Fruit fly (Drosophila melanogaster) whole organism, pupa: ENCODE data around the gene Nup107.
A peak's percentile ranks its signal among the peaks of the same experiment; 100 is the strongest.

ENCODE experiments used
- CG10348 ChIP-seq: fragments of 200-800 bp; sonication (Bioruptor generic); IDR thresholded peaks from 2 replicates; pipeline ENCODE4 v1.3.6; 2022; ENCODE audit warnings: missing biosample characterization, missing genetic modification characterization
- CG12605 ChIP-seq: fragments of 200-800 bp; sonication (Bioruptor generic); IDR thresholded peaks from 2 replicates; pipeline ENCODE4 v1.3.6; 2022; ENCODE audit warnings: missing biosample characterization, missing genetic modification characterization
- CG13204 ChIP-seq: fragments of 200-800 bp; sonication (Bioruptor generic); optimal IDR thresholded peaks from 2 replicates; lab custom pipeline; 2018; ENCODE audit warnings: missing biosample characterization, mild to moderate bottlenecking, missing genetic modification characterization, moderate library complexity
- CG14655 ChIP-seq: fragments of 200-800 bp; sonication (Bioruptor generic); optimal IDR thresholded peaks from 3 replicates; lab custom pipeline; 2017; ENCODE audit warnings: mild to moderate bottlenecking, missing biosample characterization, missing genetic modification reagents, missing genetic modification characterization
- CG15710 ChIP-seq: fragments of 200-800 bp; sonication (Bioruptor generic); optimal IDR thresholded peaks from 2 replicates; lab custom pipeline; 2018; ENCODE audit warnings: missing biosample characterization, mild to moderate bottlenecking, missing genetic modification characterization, moderate library complexity
- CG17806 ChIP-seq: fragments of 200-800 bp; sonication (Bioruptor generic); optimal IDR thresholded peaks from 2 replicates; lab custom pipeline; 2018; ENCODE audit warnings: missing biosample characterization, mild to moderate bottlenecking, missing genetic modification characterization, moderate library complexity
- CG32121 ChIP-seq: fragments of 200-800 bp; sonication (Bioruptor generic); IDR thresholded peaks from 2 replicates; pipeline ENCODE4 v1.3.6; 2022; ENCODE audit warnings: missing biosample characterization, missing genetic modification characterization
- CG34367 ChIP-seq: fragments of 200-800 bp; sonication (Bioruptor generic); optimal IDR thresholded peaks from 2 replicates; lab custom pipeline; 2018; ENCODE audit warnings: missing biosample characterization, mild to moderate bottlenecking, missing genetic modification characterization
- CG4496 ChIP-seq: fragments of 200-800 bp; sonication (Bioruptor generic); IDR thresholded peaks from 3 replicates; pipeline ENCODE4 v1.3.6; 2022; ENCODE audit warnings: missing biosample characterization, missing genetic modification characterization
- CG8159 ChIP-seq: fragments of 200-800 bp; sonication (Bioruptor generic); optimal IDR thresholded peaks from 3 replicates; lab custom pipeline; 2018; ENCODE audit warnings: missing biosample characterization, mild to moderate bottlenecking, missing genetic modification characterization, moderate library complexity
- CG8301 ChIP-seq: fragments of 200-800 bp; sonication (Bioruptor generic); optimal IDR thresholded peaks from 2 replicates; lab custom pipeline; 2018; ENCODE audit warnings: missing biosample characterization, mild to moderate bottlenecking, missing genetic modification characterization
- CG9948 ChIP-seq: fragments of 200-800 bp; sonication (Bioruptor generic); optimal IDR thresholded peaks from 2 replicates; lab custom pipeline; 2018; ENCODE audit warnings: missing biosample characterization, mild to moderate bottlenecking, missing genetic modification characterization, moderate library complexity
- D1 ChIP-seq: fragments of 200-800 bp; sonication (Bioruptor generic); optimal IDR thresholded peaks from 2 replicates; lab custom pipeline; 2018; ENCODE audit warnings: missing biosample characterization, mild to moderate bottlenecking, missing genetic modification characterization, moderate library complexity
- EcR ChIP-seq: fragments of 200-800 bp; sonication (Bioruptor generic); optimal IDR thresholded peaks from 3 replicates; lab custom pipeline; 2019; ENCODE audit warnings: missing biosample characterization, missing genetic modification characterization, mild to moderate bottlenecking, moderate library complexity, missing genetic modification reagents
- Ets98B ChIP-seq: fragments of 200-800 bp; sonication (Bioruptor generic); IDR thresholded peaks from 2 replicates; pipeline ENCODE4 v1.3.6; 2022; ENCODE audit warnings: missing biosample characterization, missing genetic modification characterization
- Pif1A ChIP-seq: fragments of 200-800 bp; sonication (Bioruptor generic); optimal IDR thresholded peaks from 3 replicates; lab custom pipeline; 2016; ENCODE audit warnings: missing biosample characterization, missing genetic modification characterization
- Pif1B ChIP-seq: fragments of 200-800 bp; sonication (Bioruptor generic); optimal IDR thresholded peaks from 3 replicates; lab custom pipeline; 2016; ENCODE audit warnings: missing biosample characterization, missing genetic modification characterization
- Snoo ChIP-seq: fragments of 200-800 bp; sonication (Bioruptor generic); optimal IDR thresholded peaks from 3 replicates; lab custom pipeline; 2017; ENCODE audit warnings: missing biosample characterization, mild to moderate bottlenecking, missing genetic modification characterization, inconsistent platforms
- fd96Ca ChIP-seq: fragments of 200-800 bp; sonication (Bioruptor generic); IDR thresholded peaks from 3 replicates; pipeline ENCODE4 v1.3.6; 2022; ENCODE audit warnings: missing biosample characterization, missing genetic modification characterization
- gl ChIP-seq: fragments of 200-800 bp; sonication (Bioruptor generic); optimal IDR thresholded peaks from 2 replicates; lab custom pipeline; 2018; ENCODE audit warnings: missing biosample characterization, mild to moderate bottlenecking, missing genetic modification characterization
- rn ChIP-seq: fragments of 200-800 bp; sonication (Bioruptor generic); IDR thresholded peaks from 2 replicates; pipeline ENCODE4 v1.3.6; 2022; ENCODE audit warnings: missing biosample characterization, missing genetic modification characterization

Nup107 gene

dm6 chr2L:10721535-10721934 is 14.3 kb downstream of the Nup107 start:
- TF ChIP-seq EcR (no peak), D1 (tag; lab: Kevin White, UChicago) (peak; percentile 56), CG4496 (GFP tag; lab: Robert Waterston, UW) (no peak), CG8301 (tag; lab: Kevin White, UChicago) (no peak), Pif1A (GFP tag; lab: Kevin White, UChicago) (no peak), CG14655 (GFP tag; lab: Kevin White, UChicago) (no peak), CG12605 (GFP tag; lab: Robert Waterston, UW) (no peak)

dm6 chr2L:10711221-10711620 is 24.6 kb downstream of the Nup107 start:
- no peak for TF ChIP-seq CG8301 (tag; lab: Kevin White, UChicago)
- TF ChIP-seq Pif1B (GFP tag; lab: Kevin White, UChicago): no peak
- no peak for TF ChIP-seq CG14655 (GFP tag; lab: Kevin White, UChicago)
- TF ChIP-seq CG17806: no peak
- no peak for TF ChIP-seq CG32121 (GFP tag; lab: Robert Waterston, UW)
- TF ChIP-seq CG12605 (GFP tag; lab: Robert Waterston, UW): no peak
- no peak for TF ChIP-seq CG8159
- no peak for TF ChIP-seq gl
- TF ChIP-seq rn (GFP tag; lab: Robert Waterston, UW): no peak

dm6 chr2L:10709353-10709752 is 26.5 kb downstream of the Nup107 start, which contains the start of gene Lip2:
Gene Lip2 (minus strand): TSS chr2L:10709453.
- TF ChIP-seq CG12605 (GFP tag; lab: Robert Waterston, UW): no peak
- no peak for TF ChIP-seq D1 (tag; lab: Kevin White, UChicago)
- no peak for TF ChIP-seq fd96Ca (GFP tag; lab: Robert Waterston, UW)
- TF ChIP-seq CG8301 (tag; lab: Kevin White, UChicago): no peak
- TF ChIP-seq EcR: no peak
- no peak for TF ChIP-seq CG34367 (tag; lab: Kevin White, UChicago)
- TF ChIP-seq CG32121 (GFP tag; lab: Robert Waterston, UW): no peak
- TF ChIP-seq CG9948 (tag; lab: Kevin White, UChicago): no peak
- TF ChIP-seq rn (GFP tag; lab: Robert Waterston, UW): no peak
- TF ChIP-seq Snoo (tag; lab: Kevin White, UChicago): no peak
- no peak for TF ChIP-seq Pif1A (GFP tag; lab: Kevin White, UChicago)
- no peak for TF ChIP-seq Ets98B (GFP tag; lab: Robert Waterston, UW)
- TF ChIP-seq Pif1B (GFP tag; lab: Kevin White, UChicago): no peak

- TF ChIP-seq CG12605 (GFP tag; lab: Robert Waterston, UW) (no peak), Pif1B (GFP tag; lab: Kevin White, UChicago) (no peak), CG13204 (GFP tag; lab: Kevin White, UChicago) (no peak), CG15710 (tag; lab: Kevin White, UChicago) (no peak), gl (no peak), CG8159 (no peak), fd96Ca (GFP tag; lab: Robert Waterston, UW) (no peak), CG9948 (tag; lab: Kevin White, UChicago) (no peak), CG34367 (tag; lab: Kevin White, UChicago) (no peak), Pif1A (GFP tag; lab: Kevin White, UChicago) (no peak), CG4496 (GFP tag; lab: Robert Waterston, UW) (no peak), D1 (tag; lab: Kevin White, UChicago) (no peak), Ets98B (GFP tag; lab: Robert Waterston, UW) (no peak), CG32121 (GFP tag; lab: Robert Waterston, UW) (no peak), CG10348 (GFP tag; lab: Robert Waterston, UW) (no peak), EcR (no peak)
Observed at dm6 chr2L:10708089-10708488, 27.8 kb downstream of the Nup107 start.

dm6 chr2L:10706267-10706666 is 29.6 kb downstream of the Nup107 start:
- no peak for TF ChIP-seq CG12605 (GFP tag; lab: Robert Waterston, UW)
- no peak for TF ChIP-seq CG8159
- TF ChIP-seq CG10348 (GFP tag; lab: Robert Waterston, UW): no peak
- TF ChIP-seq Snoo (tag; lab: Kevin White, UChicago): no peak
- no peak for TF ChIP-seq CG34367 (tag; lab: Kevin White, UChicago)
- no peak for TF ChIP-seq CG4496 (GFP tag; lab: Robert Waterston, UW)
- no peak for TF ChIP-seq gl
- no peak for TF ChIP-seq CG14655 (GFP tag; lab: Kevin White, UChicago)
- no peak for TF ChIP-seq CG32121 (GFP tag; lab: Robert Waterston, UW)

dm6 chr2L:10704425-10704824 is 31.4 kb downstream of the Nup107 start:
- TF ChIP-seq CG8159 (no peak), EcR (no peak)
- TF ChIP-seq, all 21 proteins: peak for 0

dm6 chr2L:10703281-10703680 is 32.6 kb downstream of the Nup107 start, which contains the start of gene CG6415:
Gene CG6415 (plus strand): TSS chr2L:10703621.
- peak; percentile 85 for TF ChIP-seq CG32121 (GFP tag; lab: Robert Waterston, UW)
- TF ChIP-seq CG12605 (GFP tag; lab: Robert Waterston, UW): peak; percentile 54; the same call in 1 of the 2 replicates
- peak; percentile 69 for TF ChIP-seq fd96Ca (GFP tag; lab: Robert Waterston, UW)
- TF ChIP-seq CG15710 (tag; lab: Kevin White, UChicago): no peak
- TF ChIP-seq CG8159: no peak
- no peak for TF ChIP-seq CG34367 (tag; lab: Kevin White, UChicago)
- TF ChIP-seq CG9948 (tag; lab: Kevin White, UChicago): no peak
- peak; percentile 82 for TF ChIP-seq CG4496 (GFP tag; lab: Robert Waterston, UW)
- TF ChIP-seq CG8301 (tag; lab: Kevin White, UChicago): peak; percentile 56
- 0 out of 2 replicates have a peak, but pooled peaks have one; percentile 13 for TF ChIP-seq rn (GFP tag; lab: Robert Waterston, UW)
- TF ChIP-seq EcR: no peak
- TF ChIP-seq Pif1A (GFP tag; lab: Kevin White, UChicago): peak; percentile 25
- TF ChIP-seq CG10348 (GFP tag; lab: Robert Waterston, UW): no peak
- TF ChIP-seq CG13204 (GFP tag; lab: Kevin White, UChicago): no peak
- TF ChIP-seq Snoo (tag; lab: Kevin White, UChicago): no peak
- peak; percentile 58 for TF ChIP-seq CG14655 (GFP tag; lab: Kevin White, UChicago)
- peak; percentile 76 for TF ChIP-seq Ets98B (GFP tag; lab: Robert Waterston, UW)
